Fruit fly (Drosophila melanogaster) whole organism, prepupa: Measurements from ENCODE around the gene bmm.

Source experiments
- CG31627 ChIP-seq: fragments of 200-800 bp; sonication (Bioruptor generic); optimal IDR thresholded peaks from 3 replicates; lab custom pipeline; 2016; ENCODE audit warnings: missing biosample characterization, missing genetic modification characterization
- CG34406 ChIP-seq: fragments of 200-800 bp; sonication (Bioruptor generic); optimal IDR thresholded peaks from 3 replicates; lab custom pipeline; 2016; ENCODE audit warnings: missing biosample characterization, missing genetic modification characterization
- Eip93F ChIP-seq: fragments of 200-800 bp; sonication (Bioruptor generic); optimal IDR thresholded peaks from 2 replicates; lab custom pipeline; 2016; ENCODE audit warnings: missing biosample characterization, mild to moderate bottlenecking, missing genetic modification characterization
- Gug ChIP-seq: fragments of 200-800 bp; sonication (Bioruptor generic); IDR thresholded peaks from 2 replicates; pipeline ENCODE4 v1.3.6; 2022; ENCODE audit warnings: missing biosample characterization, missing genetic modification characterization
- Hr39 ChIP-seq: fragments of 200-800 bp; sonication (Bioruptor generic); optimal IDR thresholded peaks from 2 replicates; lab custom pipeline; 2016; ENCODE audit warnings: missing biosample characterization, missing genetic modification characterization
- OdsH ChIP-seq: fragments of 200-800 bp; sonication (Bioruptor generic); optimal IDR thresholded peaks from 3 replicates; lab custom pipeline; 2016; ENCODE audit warnings: missing biosample characterization, missing genetic modification characterization
- topi ChIP-seq: fragments of 200-800 bp; sonication (Bioruptor generic); optimal IDR thresholded peaks from 3 replicates; lab custom pipeline; 2016; ENCODE audit warnings: missing biosample characterization, missing genetic modification characterization

DNA sequence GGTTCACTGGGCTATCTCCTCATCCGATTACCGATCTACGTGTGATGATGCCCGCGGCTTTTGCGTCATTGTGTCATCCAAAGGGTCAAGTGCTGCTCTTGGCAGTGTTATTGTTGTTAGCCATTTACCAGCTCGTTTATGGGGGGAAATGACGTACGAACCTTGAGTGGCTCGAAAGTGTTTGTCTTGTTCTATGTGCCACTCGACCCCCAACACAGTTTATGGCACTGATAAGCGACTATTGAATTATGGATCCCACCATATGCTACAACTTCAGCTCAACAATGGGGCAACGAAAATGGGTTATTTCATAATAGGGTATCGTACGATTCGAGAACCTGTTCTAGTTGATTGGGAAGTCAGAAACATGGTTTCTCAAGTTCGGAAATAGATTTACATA is 6.9 kb downstream of the bmm start:
- TF ChIP-seq Gug (GFP tag; lab: Robert Waterston, UW) (no peak), OdsH (no peak), CG31627 (no peak), topi (GFP tag; lab: Kevin White, UChicago) (no peak), Eip93F (no peak), Hr39 (GFP tag; lab: Kevin White, UChicago) (no peak), CG34406 (GFP tag; lab: Kevin White, UChicago) (no peak)
